Worm (Caenorhabditis elegans): ENCODE results near the gene F46F2.5.

F46F2.5 gene

ce11 chrX:15310330-15310776 lies 47.8 kb downstream of the F46F2.5 start (continued):
- TF ChIP-seq sptf-2 (GFP tag; optimal IDR thresholded peaks at IDR 0.05) (no peak), dpl-1 (GFP tag; optimal IDR thresholded peaks at IDR 0.05) (no peak), ztf-18 (tag; optimal IDR thresholded peaks at IDR 0.05) (no peak), F52B5.7 (tag; optimal IDR thresholded peaks at IDR 0.05) (no peak), nhr-27 (tag; optimal IDR thresholded peaks at IDR 0.05) (no peak), hmg-20 (GFP tag; IDR thresholded peaks at IDR 0.05) (peak; percentile 8; the same call in 1 of the 2 replicates), sdz-38 (tag; optimal IDR thresholded peaks at IDR 0.05) (no peak), chd-7 (tag; optimal IDR thresholded peaks at IDR 0.05) (peak; percentile 34), aptf-3 (GFP tag; IDR thresholded peaks at IDR 0.05) (no peak), lsy-27 (tag; optimal IDR thresholded peaks at IDR 0.05; ENCODE audit: borderline replicate concordance, insufficient read depth) (no peak), nhr-80 (tag; optimal IDR thresholded peaks at IDR 0.05) (no peak), ztf-25 (GFP tag; IDR thresholded peaks at IDR 0.05) (no peak)

- TF ChIP-seq ZK185.1 (tag; optimal IDR thresholded peaks at IDR 0.05; ENCODE audit: poor library complexity, severe bottlenecking) (no peak), gei-17 (GFP tag; optimal IDR thresholded peaks at IDR 0.05) (no peak), ceh-79 (tag; optimal IDR thresholded peaks at IDR 0.05) (no peak), madf-10 (tag; optimal IDR thresholded peaks at IDR 0.05) (no peak), nhr-90 (tag; optimal IDR thresholded peaks at IDR 0.05) (no peak), fkh-3 (tag; optimal IDR thresholded peaks at IDR 0.05) (no peak), hmg-1.2 (GFP tag; IDR thresholded peaks at IDR 0.05) (no peak), lin-54 (GFP tag; optimal IDR thresholded peaks at IDR 0.05) (no peak), T26A5.8 (tag; optimal IDR thresholded peaks at IDR 0.05) (no peak), mel-28 (tag; optimal IDR thresholded peaks at IDR 0.05; ENCODE audit: borderline replicate concordance) (no peak), F37B4.10 (GFP tag; IDR thresholded peaks at IDR 0.05) (no peak), dpl-1 (GFP tag; optimal IDR thresholded peaks at IDR 0.05) (no peak), pha-4 (tag; optimal IDR thresholded peaks at IDR 0.05) (no peak)
These were observed 48.5 kb downstream of the F46F2.5 start for ce11 chrX:15310986-15311385.

ce11 chrX:15312073-15312472 lies 49.5 kb downstream of the F46F2.5 start:
- TF ChIP-seq F23B12.7 (tag; optimal IDR thresholded peaks at IDR 0.05; ENCODE audit: insufficient read depth), result no peak
- TF ChIP-seq dpff-1 (tag; optimal IDR thresholded peaks at IDR 0.05), result no peak
- TF ChIP-seq ceh-40 (GFP tag; IDR thresholded peaks at IDR 0.05), result no peak
- no peak for TF ChIP-seq F39B2.1 (GFP tag; IDR thresholded peaks at IDR 0.05)
- no peak for TF ChIP-seq hmg-20 (GFP tag; IDR thresholded peaks at IDR 0.05)
- no peak for TF ChIP-seq chd-7 (tag; optimal IDR thresholded peaks at IDR 0.05)
- no peak for TF ChIP-seq mcd-1 (GFP tag; IDR thresholded peaks at IDR 0.05)
- TF ChIP-seq T07F8.4 (tag; optimal IDR thresholded peaks at IDR 0.05), result no peak
- TF ChIP-seq Y56A3A.18 (GFP tag; IDR thresholded peaks at IDR 0.05), result no peak
- TF ChIP-seq ama-1 (optimal IDR thresholded peaks at IDR 0.05), result no peak
- TF ChIP-seq ama-1 (GFP tag; optimal IDR thresholded peaks at IDR 0.05), result no peak
- TF ChIP-seq mel-28 (tag; optimal IDR thresholded peaks at IDR 0.05; ENCODE audit: borderline replicate concordance), result no peak

ce11 chrX:15312681-15313080 lies 50.2 kb downstream of the F46F2.5 start:
- TF ChIP-seq snpc-1.3 (tag; optimal IDR thresholded peaks at IDR 0.05; ENCODE audit: insufficient read depth), result no peak
- no peak for TF ChIP-seq madf-8 (GFP tag; conservative IDR thresholded peaks at IDR 0.05)
- TF ChIP-seq akir-1 (GFP tag; optimal IDR thresholded peaks at IDR 0.05), result no peak
- TF ChIP-seq C17E4.6 (GFP tag; IDR thresholded peaks at IDR 0.05), result no peak
- no peak for TF ChIP-seq hsf-1 (GFP tag; IDR thresholded peaks at IDR 0.05)
- TF ChIP-seq mel-28 (tag; optimal IDR thresholded peaks at IDR 0.05; ENCODE audit: borderline replicate concordance), result no peak

All from whole organism, young adult.